Fruit fly (Drosophila melanogaster): ENCODE results near the gene CG18094.

CG18094 gene

dm6 chr2L:19444734-19445140, 45.3 kb upstream of the CG18094 start, which contains the start of gene Hs2st:
Gene Hs2st, minus strand, starts transcription at chr2L:19444750.
- peak; percentile 94 for TF ChIP-seq CG11902 (GFP tag; optimal IDR thresholded peaks at IDR 0.05)
- peak; percentile 89 for TF ChIP-seq Sox102F (GFP tag; optimal IDR thresholded peaks at IDR 0.05)
- peak; percentile 96 for TF ChIP-seq cyc (GFP tag; optimal IDR thresholded peaks at IDR 0.05)
- peak; percentile 81 for TF ChIP-seq net (GFP tag; optimal IDR thresholded peaks at IDR 0.05)
- peak; percentile 86 for TF ChIP-seq eg (GFP tag; IDR thresholded peaks at IDR 0.05)
- peak; percentile 77 to 81 for TF ChIP-seq salr (GFP tag; optimal IDR thresholded peaks at IDR 0.05)
- peak; percentile 97 for TF ChIP-seq Hr39 (GFP tag; optimal IDR thresholded peaks at IDR 0.05)
- TF ChIP-seq Blimp-1 (GFP tag; optimal IDR thresholded peaks at IDR 0.05), result peak; percentile 74
- TF ChIP-seq CG32006 (GFP tag; optimal IDR thresholded peaks at IDR 0.05), result peak; percentile 90
- TF ChIP-seq Lpt (GFP tag; optimal IDR thresholded peaks at IDR 0.05), result peak; percentile 88
- TF ChIP-seq dsx (GFP tag; optimal IDR thresholded peaks at IDR 0.05; ENCODE audit: poor library complexity, severe bottlenecking), result peak; percentile 75
- TF ChIP-seq Ets21C (GFP tag; optimal IDR thresholded peaks at IDR 0.05), result peak; percentile 95
- TF ChIP-seq lz (GFP tag; optimal IDR thresholded peaks at IDR 0.05), result peak; percentile 96
- peak; percentile 77 for TF ChIP-seq CG1621 (tag; optimal IDR thresholded peaks at IDR 0.05)
- peak; percentile 81 for TF ChIP-seq CG6808 (GFP tag; optimal IDR thresholded peaks at IDR 0.05)
- peak; percentile 93 for TF ChIP-seq Sox14 (GFP tag; optimal IDR thresholded peaks at IDR 0.05)
- TF ChIP-seq fd59A (GFP tag; optimal IDR thresholded peaks at IDR 0.05), result peak; percentile 81
- TF ChIP-seq CG6792 (GFP tag; optimal IDR thresholded peaks at IDR 0.05), result peak; percentile 91
- TF ChIP-seq CG8632 (GFP tag; optimal IDR thresholded peaks at IDR 0.05), result peak; percentile 84
- TF ChIP-seq vri (GFP tag; optimal IDR thresholded peaks at IDR 0.05), result no peak
- peak; percentile 46 for TF ChIP-seq CG6854 (GFP tag; optimal IDR thresholded peaks at IDR 0.05)
- TF ChIP-seq CG10631 (GFP tag; optimal IDR thresholded peaks at IDR 0.05), result peak; percentile 95
- TF ChIP-seq svp (GFP tag), result peak; percentile 98
- TF ChIP-seq Ets96B (tag; optimal IDR thresholded peaks at IDR 0.05), result peak; percentile 84
- peak; percentile 64 for TF ChIP-seq CG16779 (tag; optimal IDR thresholded peaks at IDR 0.05)
- TF ChIP-seq Smox (GFP tag; optimal IDR thresholded peaks at IDR 0.05), result peak; percentile 92
- peak; percentile 91 for TF ChIP-seq CG3032 (tag; optimal IDR thresholded peaks at IDR 0.05)
- peak; percentile 96 for TF ChIP-seq OdsH (GFP tag; optimal IDR thresholded peaks at IDR 0.05)
- peak; percentile 88 for TF ChIP-seq CG6163 (GFP tag; IDR thresholded peaks at IDR 0.05)
- TF ChIP-seq Eip78C (GFP tag), result peak; percentile 97
- TF ChIP-seq CG6276 (GFP tag; optimal IDR thresholded peaks at IDR 0.05), result no peak
- peak; percentile 95 for TF ChIP-seq pdm3 (GFP tag; optimal IDR thresholded peaks at IDR 0.05)
- TF ChIP-seq CG31627 (GFP tag; optimal IDR thresholded peaks at IDR 0.05), result peak; percentile 98
- peak; percentile 79 for TF ChIP-seq CG15336 (GFP tag; IDR thresholded peaks at IDR 0.05)
- peak; percentile 93 for TF ChIP-seq Met (GFP tag; optimal IDR thresholded peaks at IDR 0.05)
- peak; percentile 72 for TF ChIP-seq spab (GFP tag; optimal IDR thresholded peaks at IDR 0.05)
- peak; percentile 96 for TF ChIP-seq Sox15 (GFP tag; optimal IDR thresholded peaks at IDR 0.05)
- TF ChIP-seq Hr4 (GFP tag; optimal IDR thresholded peaks at IDR 0.05), result peak; percentile 95
- TF ChIP-seq CG8119 (GFP tag; IDR thresholded peaks at IDR 0.05), result peak; percentile 77; the same call in 2 of the 3 replicates
- peak; percentile 94 for TF ChIP-seq topi (GFP tag; optimal IDR thresholded peaks at IDR 0.05)
- peak; percentile 81 for TF ChIP-seq CG10669 (GFP tag; optimal IDR thresholded peaks at IDR 0.05)
- peak; percentile 93 for TF ChIP-seq Eip75B (GFP tag; optimal IDR thresholded peaks at IDR 0.05)
- TF ChIP-seq CG11762 (GFP tag; optimal IDR thresholded peaks at IDR 0.05; ENCODE audit: insufficient read depth), result peak; percentile 84
- TF ChIP-seq fkh (GFP tag; optimal IDR thresholded peaks at IDR 0.05), result no peak
- peak; percentile 86 for TF ChIP-seq CG34406 (GFP tag; optimal IDR thresholded peaks at IDR 0.05)
- peak; percentile 89 for TF ChIP-seq Gug (GFP tag; IDR thresholded peaks at IDR 0.05)
- peak; percentile 81 for TF ChIP-seq CG4318 (GFP tag; optimal IDR thresholded peaks at IDR 0.05)
- TF ChIP-seq CG11294 (GFP tag; IDR thresholded peaks at IDR 0.05), result peak; percentile 71; the same call in 1 of the 2 replicates
- peak; percentile 84 for TF ChIP-seq dac (GFP tag; optimal IDR thresholded peaks at IDR 0.05)
- TF ChIP-seq achi (GFP tag; optimal IDR thresholded peaks at IDR 0.05), result peak; percentile 92
- peak; percentile 67 to 84 for TF ChIP-seq ss (GFP tag; optimal IDR thresholded peaks at IDR 0.05)
- peak; percentile 89 for TF ChIP-seq CG8319 (GFP tag; optimal IDR thresholded peaks at IDR 0.05)
